Fruit fly (Drosophila melanogaster) whole organism, embryonic: ENCODE data around the gene CG44838.
A peak's percentile ranks its signal among the peaks of the same experiment; 100 is the strongest.

Experiments used
- Ada2b ChIP-seq: fragments of 200-800 bp; sonication (Bioruptor generic); IDR thresholded peaks from 2 replicates; pipeline ENCODE4 v1.3.6; 2022; ENCODE audit warnings: missing biosample characterization, missing genetic modification characterization
- Adf1 ChIP-seq: fragments of 200-800 bp; sonication (Bioruptor generic); IDR thresholded peaks from 2 replicates; pipeline ENCODE4 v1.3.6; 2022; ENCODE audit warnings: missing biosample characterization, missing genetic modification characterization
- Asciz ChIP-seq: fragments of 200-800 bp; sonication (Bioruptor generic); optimal IDR thresholded peaks from 2 replicates; lab custom pipeline; 2017; ENCODE audit warnings: missing biosample characterization, mild to moderate bottlenecking, missing genetic modification characterization, missing genetic modification reagents
- CG15011 ChIP-seq: fragments of 200-800 bp; sonication (Bioruptor generic); optimal IDR thresholded peaks from 3 replicates; lab custom pipeline; 2018; ENCODE audit warnings: missing biosample characterization, mild to moderate bottlenecking, missing genetic modification characterization
- CG1529 ChIP-seq: fragments of 200-800 bp; sonication (Bioruptor generic); optimal IDR thresholded peaks from 3 replicates; lab custom pipeline; 2018; ENCODE audit warnings: missing biosample characterization, missing genetic modification characterization
- CG17802 ChIP-seq: fragments of 200-800 bp; sonication (Bioruptor generic); optimal IDR thresholded peaks from 2 replicates; lab custom pipeline; 2018; ENCODE audit warnings: missing biosample characterization, mild to moderate bottlenecking, missing genetic modification characterization, moderate library complexity
- CG17829 ChIP-seq: fragments of 200-800 bp; optimal IDR thresholded peaks from 2 replicates; lab custom pipeline; 2019; ENCODE audit warnings: missing biosample characterization, mild to moderate bottlenecking, missing genetic modification characterization, moderate library complexity
- CG30020 ChIP-seq: fragments of 200-800 bp; optimal IDR thresholded peaks from 2 replicates; lab custom pipeline; 2019; ENCODE audit warnings: missing biosample characterization, mild to moderate bottlenecking, missing genetic modification characterization, moderate library complexity
- CG3163 ChIP-seq: fragments of 200-800 bp; sonication (Bioruptor generic); optimal IDR thresholded peaks from 3 replicates; lab custom pipeline; 2016; ENCODE audit warnings: missing biosample characterization, missing genetic modification characterization
- CG32532 ChIP-seq: fragments of 200-800 bp; sonication (Bioruptor generic); IDR thresholded peaks from 2 replicates; pipeline ENCODE4 v1.3.6; 2022; ENCODE audit warnings: missing biosample characterization, missing genetic modification characterization
- CG3281 ChIP-seq: fragments of 200-800 bp; sonication (Bioruptor generic); optimal IDR thresholded peaks from 3 replicates; lab custom pipeline; 2017; ENCODE audit warnings: missing biosample characterization, mild to moderate bottlenecking, missing genetic modification characterization
- CG34376 ChIP-seq: fragments of 200-800 bp; sonication (Bioruptor generic); optimal IDR thresholded peaks from 2 replicates; lab custom pipeline; 2018; ENCODE audit warnings: missing biosample characterization, mild to moderate bottlenecking, missing genetic modification characterization
- CG34422 ChIP-seq: fragments of 200-800 bp; sonication (Bioruptor generic); IDR thresholded peaks from 3 replicates; pipeline ENCODE4 v1.3.6; 2022; ENCODE audit warnings: missing biosample characterization, missing genetic modification characterization
- CG4360 ChIP-seq: fragments of 200-800 bp; sonication (Bioruptor generic); IDR thresholded peaks from 2 replicates; pipeline ENCODE4 v1.3.6; 2022; ENCODE audit warnings: missing biosample characterization, missing genetic modification characterization
- CG7556 ChIP-seq: fragments of 200-800 bp; sonication (Bioruptor generic); optimal IDR thresholded peaks from 2 replicates; lab custom pipeline; 2017; ENCODE audit warnings: missing biosample characterization, mild to moderate bottlenecking, missing genetic modification characterization
- CG8290 ChIP-seq, 3 experiments: fragments of 200-800 bp; sonication (Bioruptor generic); optimal IDR thresholded peaks; 2 replicates each; lab custom pipeline; 2016 to 2019; ENCODE audit warnings: missing biosample characterization in 3 of 3, missing genetic modification characterization in 3 of 3, mild to moderate bottlenecking in 2 of 3, moderate library complexity in 1 of 3
- CG9797 ChIP-seq: fragments of 200-800 bp; sonication (Bioruptor generic); optimal IDR thresholded peaks from 3 replicates; lab custom pipeline; 2018; ENCODE audit warnings: missing biosample characterization, mild to moderate bottlenecking, missing genetic modification characterization
- Chrac-16 ChIP-seq: fragments of 200-800 bp; sonication (Bioruptor generic); optimal IDR thresholded peaks from 3 replicates; lab custom pipeline; 2016; ENCODE audit warnings: missing biosample characterization, missing genetic modification characterization
- CoRest ChIP-seq: fragments of 200-800 bp; sonication (Bioruptor generic); optimal IDR thresholded peaks from 3 replicates; lab custom pipeline; 2018; ENCODE audit warnings: missing biosample characterization, mild to moderate bottlenecking, missing genetic modification characterization, moderate library complexity
- Dip2 ChIP-seq: fragments of 200-800 bp; sonication (Bioruptor generic); IDR thresholded peaks from 2 replicates; pipeline ENCODE4 v1.3.6; 2022; ENCODE audit warnings: missing biosample characterization, missing genetic modification characterization
- Dll ChIP-seq: fragments of 200-800 bp; sonication (Bioruptor generic); IDR thresholded peaks from 4 replicates; pipeline ENCODE4 v1.3.6; 2022; ENCODE audit warnings: missing biosample characterization, missing genetic modification characterization; ENCODE audit not compliant: partially characterized antibody
- Doc2 ChIP-seq: fragments of 200-800 bp; sonication (Bioruptor generic); IDR thresholded peaks from 2 replicates; pipeline ENCODE4 v1.3.6; 2022; ENCODE audit warnings: missing biosample characterization, missing genetic modification characterization
- GATAe ChIP-seq: fragments of 200-800 bp; sonication (Bioruptor generic); conservative IDR thresholded peaks from 2 replicates; pipeline ENCODE4 v1.3.6; 2022; ENCODE audit warnings: missing biosample characterization, missing genetic modification characterization
- Hand ChIP-seq: fragments of 200-800 bp; sonication (Bioruptor generic); optimal IDR thresholded peaks from 2 replicates; lab custom pipeline; 2017; ENCODE audit warnings: mild to moderate bottlenecking, missing biosample characterization, missing genetic modification reagents, missing genetic modification characterization
- MBD-R2 ChIP-seq: fragments of 200-800 bp; sonication (Bioruptor generic); IDR thresholded peaks from 2 replicates; pipeline ENCODE4 v1.3.6; 2022; ENCODE audit warnings: missing biosample characterization, missing genetic modification characterization
- PHDP ChIP-seq: fragments of 200-800 bp; sonication (Bioruptor generic); optimal IDR thresholded peaks from 3 replicates; lab custom pipeline; 2018; ENCODE audit warnings: missing biosample characterization, mild to moderate bottlenecking, missing genetic modification characterization, moderate library complexity
- Pdp1 ChIP-seq, 2 experiments: fragments of 200-800 bp; sonication (Bioruptor generic); optimal IDR thresholded peaks; 3 replicates each; lab custom pipeline; 2016; ENCODE audit warnings: missing biosample characterization in 2 of 2, missing genetic modification characterization in 2 of 2, mild to moderate bottlenecking in 1 of 2, moderate library complexity in 1 of 2
- Ssrp ChIP-seq: fragments of 200-800 bp; sonication (Bioruptor generic); optimal IDR thresholded peaks from 2 replicates; lab custom pipeline; 2018; ENCODE audit warnings: missing biosample characterization, mild to moderate bottlenecking, missing genetic modification characterization, moderate library complexity
- Xrp1 ChIP-seq: fragments of 200-800 bp; sonication (Bioruptor generic); IDR thresholded peaks from 2 replicates; pipeline ENCODE4 v1.3.6; 2022; ENCODE audit warnings: missing biosample characterization, missing genetic modification characterization
- ac ChIP-seq: fragments of 200-800 bp; sonication (Bioruptor generic); optimal IDR thresholded peaks from 3 replicates; lab custom pipeline; 2017; ENCODE audit warnings: missing biosample characterization, mild to moderate bottlenecking, missing genetic modification characterization
- bbx ChIP-seq: fragments of 200-800 bp; sonication (Bioruptor generic); IDR thresholded peaks from 2 replicates; pipeline ENCODE4 v1.3.6; 2022; ENCODE audit warnings: missing biosample characterization, missing genetic modification characterization; ENCODE audit not compliant: partially characterized antibody
- bsh ChIP-seq, 2 experiments: fragments of 200-800 bp; sonication (Bioruptor generic); optimal IDR thresholded peaks; 2 replicates each; lab custom pipeline; 2017 to 2018; ENCODE audit warnings: mild to moderate bottlenecking in 2 of 2, missing biosample characterization in 2 of 2, missing genetic modification characterization in 2 of 2, moderate library complexity in 1 of 2
- caup ChIP-seq: fragments of 200-800 bp; sonication (Bioruptor generic); optimal IDR thresholded peaks from 3 replicates; lab custom pipeline; 2017; ENCODE audit warnings: missing biosample characterization, mild to moderate bottlenecking, missing genetic modification characterization, moderate library complexity; ENCODE audit not compliant: severe bottlenecking
- cg ChIP-seq: fragments of 200-800 bp; sonication (Bioruptor generic); optimal IDR thresholded peaks from 3 replicates; lab custom pipeline; 2019; ENCODE audit warnings: missing biosample characterization, mild to moderate bottlenecking, missing genetic modification characterization, moderate library complexity
- chinmo ChIP-seq: fragments of 200-800 bp; sonication (Bioruptor generic); IDR thresholded peaks from 4 replicates; pipeline ENCODE4 v1.3.6; 2022; ENCODE audit warnings: missing biosample characterization, missing genetic modification characterization; ENCODE audit not compliant: partially characterized antibody
- cwo ChIP-seq: fragments of 200-800 bp; sonication (Bioruptor generic); optimal IDR thresholded peaks from 3 replicates; lab custom pipeline; 2017; ENCODE audit warnings: missing biosample characterization, missing genetic modification characterization, mild to moderate bottlenecking, moderate library complexity, missing genetic modification reagents
- fru ChIP-seq: fragments of >200 bp; optimal IDR thresholded peaks from 2 replicates; lab custom pipeline; 2017
- mirr ChIP-seq: fragments of 200-800 bp; sonication (Bioruptor generic); optimal IDR thresholded peaks from 3 replicates; lab custom pipeline; 2018; ENCODE audit warnings: missing biosample characterization, mild to moderate bottlenecking, missing genetic modification characterization
- nerfin-1 ChIP-seq: fragments of 200-800 bp; sonication (Bioruptor generic); optimal IDR thresholded peaks from 3 replicates; lab custom pipeline; 2019; ENCODE audit warnings: missing biosample characterization, mild to moderate bottlenecking, missing genetic modification characterization, moderate library complexity
- onecut ChIP-seq: fragments of 200-800 bp; sonication (Bioruptor generic); IDR thresholded peaks from 2 replicates; pipeline ENCODE4 v1.3.6; 2022; ENCODE audit warnings: missing biosample characterization, missing genetic modification characterization
- phol ChIP-seq: fragments of 200-800 bp; sonication (Bioruptor generic); optimal IDR thresholded peaks from 3 replicates; lab custom pipeline; 2018; ENCODE audit warnings: missing biosample characterization, mild to moderate bottlenecking, missing genetic modification characterization, moderate library complexity
- pum ChIP-seq: fragments of 200-800 bp; sonication (Bioruptor generic); optimal IDR thresholded peaks from 2 replicates; lab custom pipeline; 2016; ENCODE audit warnings: missing biosample characterization, missing genetic modification characterization
- sd ChIP-seq: fragments of 200-800 bp; sonication (Bioruptor generic); optimal IDR thresholded peaks from 3 replicates; lab custom pipeline; 2018; ENCODE audit warnings: missing biosample characterization, mild to moderate bottlenecking, missing genetic modification characterization, moderate library complexity
- sens ChIP-seq: fragments of 200-800 bp; sonication (Bioruptor generic); peaks from one replicate; lab custom pipeline; 2016; ENCODE audit warnings: missing biosample characterization, missing genetic modification characterization
- slou ChIP-seq: fragments of 200-800 bp; sonication (Bioruptor generic); optimal IDR thresholded peaks from 3 replicates; lab custom pipeline; 2016; ENCODE audit warnings: missing biosample characterization, missing genetic modification characterization
- ssp ChIP-seq: fragments of 200-800 bp; sonication (Bioruptor generic); IDR thresholded peaks from 2 replicates; pipeline ENCODE4 v1.3.6; 2022; ENCODE audit warnings: missing biosample characterization, missing genetic modification characterization
- usp ChIP-seq: fragments of >200 bp; optimal IDR thresholded peaks from 2 replicates; lab custom pipeline; 2017; ENCODE audit warnings: missing biosample characterization, missing genetic modification characterization
- zf30C ChIP-seq: fragments of 200-800 bp; sonication (Bioruptor generic); optimal IDR thresholded peaks from 3 replicates; lab custom pipeline; 2018; ENCODE audit warnings: missing biosample characterization, mild to moderate bottlenecking, missing genetic modification characterization

The CG44838 gene

DNA sequence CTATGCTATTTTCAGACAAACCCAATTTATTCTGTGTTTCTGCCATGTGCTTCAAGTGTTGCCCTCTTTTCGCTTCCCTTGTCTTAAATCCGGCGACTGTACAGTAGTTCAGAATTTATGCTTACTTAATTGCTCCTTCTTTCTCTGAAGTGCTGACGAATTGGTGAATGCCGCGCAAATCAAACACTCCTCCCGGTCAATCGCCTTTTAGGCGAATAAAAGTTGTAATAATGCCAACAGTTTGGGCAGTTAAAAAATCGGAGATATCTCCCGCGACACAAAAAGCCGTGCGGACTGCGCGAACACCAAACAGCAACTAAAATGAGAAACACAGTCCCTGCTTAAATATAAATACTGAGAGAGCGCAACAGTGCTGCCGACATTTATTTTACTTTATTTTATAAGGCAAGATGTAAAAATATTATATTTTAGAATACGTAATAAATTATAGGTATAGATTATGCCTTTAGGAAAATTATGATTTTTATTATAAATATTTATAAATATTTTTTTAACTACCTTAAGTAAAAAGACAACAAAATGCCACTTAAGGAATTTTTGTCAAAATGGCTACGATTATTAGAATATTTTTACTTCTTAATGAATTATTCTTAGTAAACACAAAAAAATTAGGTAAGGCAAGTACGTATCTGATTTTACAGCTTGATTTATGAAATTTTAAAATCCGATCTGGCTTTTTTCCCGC, 44.3 kb downstream of the CG44838 start, which contains the start of gene path (continued):
- TF ChIP-seq CG7556 (GFP tag; lab: Kevin White, UChicago) (peak; percentile 54), fru (lab: Kevin White, UChicago) (no peak), caup (GFP tag; lab: Kevin White, UChicago) (no peak), CG3163 (GFP tag; lab: Kevin White, UChicago) (peak; percentile 54), GATAe (GFP tag; lab: Robert Waterston, UW) (no peak), Pdp1 (GFP tag; optimal IDR thresholded peaks at IDR 0.05; lab: Kevin White, UChicago) (peak in 1 of 2 experiments; percentile 34), slou (no peak), CG30020 (tag; lab: Kevin White, UChicago) (peak; percentile 14), Hand (GFP tag; lab: Kevin White, UChicago) (no peak), ac (GFP tag; lab: Kevin White, UChicago) (no peak), Dll (GFP tag; lab: Robert Waterston, UW) (no peak), MBD-R2 (GFP tag; lab: Robert Waterston, UW) (no peak), Chrac-16 (GFP tag; lab: Kevin White, UChicago) (no peak), CG4360 (GFP tag; lab: Robert Waterston, UW) (no peak), CoRest (peak; percentile 19), Xrp1 (peak; percentile 48; the same call in 1 of the 2 replicates), zf30C (GFP tag; lab: Kevin White, UChicago) (no peak), nerfin-1 (tag; lab: Kevin White, UChicago) (peak; percentile 33), pum (GFP tag; lab: Kevin White, UChicago) (no peak), Doc2 (no peak), onecut (no peak), Dip2 (no peak), PHDP (tag; lab: Kevin White, UChicago) (peak; percentile 26), Ada2b (GFP tag; lab: Robert Waterston, UW) (no peak), phol (tag; lab: Kevin White, UChicago) (peak; percentile 66), bsh (GFP tag; optimal IDR thresholded peaks at IDR 0.05; lab: Kevin White, UChicago) (peak in 1 of 2 experiments; percentile 25), CG32532 (GFP tag; lab: Robert Waterston, UW) (peak; percentile 30; the same call in 1 of the 2 replicates), cg (GFP tag; lab: Kevin White, UChicago) (no peak), mirr (GFP tag; lab: Kevin White, UChicago) (peak; percentile 50), Adf1 (GFP tag; lab: Robert Waterston, UW) (0 out of 2 replicates have a peak, but pooled peaks have one; percentile 16), CG17802 (tag; lab: Kevin White, UChicago) (no peak), Ssrp (tag; lab: Kevin White, UChicago) (no peak), sens (GFP tag; lab: Kevin White, UChicago) (peak; percentile 54), CG9797 (GFP tag; lab: Kevin White, UChicago) (no peak), ssp (GFP tag; lab: Robert Waterston, UW) (no peak), CG3281 (peak; percentile 55), bbx (peak; percentile 67; the same call in 1 of the 2 replicates), sd (tag; lab: Kevin White, UChicago) (peak; percentile 1), CG8290 (GFP tag; optimal IDR thresholded peaks at IDR 0.05; lab: Kevin White, UChicago) (peak; percentile 26), CG8290 (tag; optimal IDR thresholded peaks at IDR 0.05; lab: Kevin White, UChicago) (peak in 1 of 2 experiments; percentile 77), cwo (GFP tag; lab: Kevin White, UChicago) (peak; percentile 50), chinmo (GFP tag; lab: Robert Waterston, UW) (peak; percentile 56; the same call in 2 of the 4 replicates), CG17829 (tag; lab: Kevin White, UChicago) (peak; percentile 78), CG15011 (GFP tag; lab: Kevin White, UChicago) (no peak), CG1529 (GFP tag; lab: Kevin White, UChicago) (no peak), CG34422 (GFP tag; lab: Robert Waterston, UW) (peak; percentile 60; the same call in 1 of the 3 replicates), CG34376 (GFP tag; lab: Kevin White, UChicago) (peak; percentile 53), Asciz (GFP tag; lab: Kevin White, UChicago) (peak; percentile 46), usp (GFP tag; lab: Kevin White, UChicago) (no peak)
